Fruit fly (Drosophila melanogaster) whole organism, embryonic: ENCODE results near the gene Nagk.
A peak's percentile ranks its signal among the peaks of the same experiment; 100 is the strongest.

Experiments
- CG10543 ChIP-seq: fragments of 200-800 bp; sonication (Bioruptor generic); optimal IDR thresholded peaks from 3 replicates; lab custom pipeline; 2017; ENCODE audit warnings: missing biosample characterization, mild to moderate bottlenecking, missing genetic modification characterization, moderate library complexity
- CG11504 ChIP-seq: fragments of 200-800 bp; sonication (Bioruptor generic); optimal IDR thresholded peaks from 3 replicates; lab custom pipeline; 2019; ENCODE audit warnings: missing biosample characterization, mild to moderate bottlenecking, missing genetic modification characterization, moderate library complexity
- CG12219 ChIP-seq: fragments of 200-800 bp; sonication (Bioruptor generic); optimal IDR thresholded peaks from 3 replicates; lab custom pipeline; 2018; ENCODE audit warnings: missing biosample characterization, mild to moderate bottlenecking, missing genetic modification characterization
- CG12769 ChIP-seq: fragments of 200-800 bp; sonication (Bioruptor generic); optimal IDR thresholded peaks from 2 replicates; lab custom pipeline; 2019; ENCODE audit warnings: missing biosample characterization, mild to moderate bottlenecking, missing genetic modification characterization, moderate library complexity
- CG13624 ChIP-seq: fragments of 200-800 bp; sonication (Bioruptor generic); optimal IDR thresholded peaks from 2 replicates; lab custom pipeline; 2016; ENCODE audit warnings: missing biosample characterization, missing genetic modification characterization
- CG13894 ChIP-seq: fragments of 200-800 bp; sonication (Bioruptor generic); optimal IDR thresholded peaks from 3 replicates; lab custom pipeline; 2018; ENCODE audit warnings: missing biosample characterization, mild to moderate bottlenecking, missing genetic modification characterization, moderate library complexity
- CG15479 ChIP-seq: fragments of 200-800 bp; sonication (Bioruptor generic); optimal IDR thresholded peaks from 3 replicates; lab custom pipeline; 2019; ENCODE audit warnings: missing biosample characterization, mild to moderate bottlenecking, missing genetic modification characterization, moderate library complexity
- CG1647 ChIP-seq: fragments of 200-800 bp; sonication (Bioruptor generic); optimal IDR thresholded peaks from 3 replicates; lab custom pipeline; 2016; ENCODE audit warnings: missing biosample characterization, missing genetic modification characterization
- CG18476 ChIP-seq: fragments of 200-800 bp; sonication (Bioruptor generic); optimal IDR thresholded peaks from 2 replicates; lab custom pipeline; 2016; ENCODE audit warnings: missing biosample characterization, mild to moderate bottlenecking, missing genetic modification characterization
- CG2712 ChIP-seq: fragments of 200-800 bp; optimal IDR thresholded peaks from 3 replicates; lab custom pipeline; 2019; ENCODE audit warnings: missing biosample characterization, mild to moderate bottlenecking, missing genetic modification characterization, moderate library complexity
- CG3281 ChIP-seq: fragments of 200-800 bp; sonication (Bioruptor generic); optimal IDR thresholded peaks from 3 replicates; lab custom pipeline; 2017; ENCODE audit warnings: missing biosample characterization, mild to moderate bottlenecking, missing genetic modification characterization
- CG4360 ChIP-seq: fragments of 200-800 bp; sonication (Bioruptor generic); IDR thresholded peaks from 2 replicates; pipeline ENCODE4 v1.3.6; 2022; ENCODE audit warnings: missing biosample characterization, missing genetic modification characterization
- CG7745 ChIP-seq: fragments of 200-800 bp; sonication (Bioruptor generic); optimal IDR thresholded peaks from 2 replicates; lab custom pipeline; 2018; ENCODE audit warnings: missing biosample characterization, mild to moderate bottlenecking, missing genetic modification characterization, moderate library complexity
- CG8290 ChIP-seq, 3 experiments: fragments of 200-800 bp; sonication (Bioruptor generic); optimal IDR thresholded peaks; 2 replicates each; lab custom pipeline; 2016 to 2019; ENCODE audit warnings: missing biosample characterization in 3 of 3, missing genetic modification characterization in 3 of 3, mild to moderate bottlenecking in 2 of 3, moderate library complexity in 1 of 3
- CG8478 ChIP-seq: fragments of >200 bp; optimal IDR thresholded peaks from 2 replicates; lab custom pipeline; 2018
- CG8924 ChIP-seq: fragments of 200-800 bp; optimal IDR thresholded peaks from 3 replicates; lab custom pipeline; 2019; ENCODE audit warnings: missing biosample characterization, mild to moderate bottlenecking, missing genetic modification characterization, moderate library complexity
- CG9437 ChIP-seq: fragments of 200-800 bp; sonication (Bioruptor generic); optimal IDR thresholded peaks from 2 replicates; lab custom pipeline; 2018; ENCODE audit warnings: missing biosample characterization, mild to moderate bottlenecking, missing genetic modification characterization
- Deaf1 ChIP-seq: fragments of 200-800 bp; optimal IDR thresholded peaks from 3 replicates; lab custom pipeline; 2019; ENCODE audit warnings: missing biosample characterization, mild to moderate bottlenecking, missing genetic modification characterization, moderate library complexity
- E2f1 ChIP-seq: fragments of 200-800 bp; sonication (Bioruptor generic); IDR thresholded peaks from 2 replicates; pipeline ENCODE4 v1.3.6; 2022; ENCODE audit warnings: missing biosample characterization, missing genetic modification characterization
- HLHmδ ChIP-seq: fragments of 200-800 bp; sonication (Bioruptor generic); optimal IDR thresholded peaks from 2 replicates; lab custom pipeline; 2018; ENCODE audit warnings: missing biosample characterization, mild to moderate bottlenecking, missing genetic modification characterization, moderate library complexity
- HmgZ ChIP-seq: fragments of 200-800 bp; sonication (Bioruptor generic); optimal IDR thresholded peaks from 2 replicates; lab custom pipeline; 2018; ENCODE audit warnings: missing biosample characterization, mild to moderate bottlenecking, missing genetic modification characterization
- Hmr ChIP-seq: fragments of 200-800 bp; sonication (Bioruptor generic); optimal IDR thresholded peaks from 3 replicates; lab custom pipeline; 2017; ENCODE audit warnings: mild to moderate bottlenecking, missing biosample characterization, missing genetic modification reagents, missing genetic modification characterization
- Jarid2 ChIP-seq: fragments of 200-800 bp; sonication (Bioruptor generic); optimal IDR thresholded peaks from 3 replicates; lab custom pipeline; 2017; ENCODE audit warnings: mild to moderate bottlenecking, missing biosample characterization, missing genetic modification reagents, missing genetic modification characterization
- Meics ChIP-seq: fragments of 200-800 bp; sonication (Bioruptor generic); optimal IDR thresholded peaks from 2 replicates; lab custom pipeline; 2017; ENCODE audit warnings: missing biosample characterization, mild to moderate bottlenecking, missing genetic modification characterization
- NC2β ChIP-seq: fragments of 200-800 bp; sonication (Bioruptor generic); optimal IDR thresholded peaks from 2 replicates; lab custom pipeline; 2016; ENCODE audit warnings: missing biosample characterization, missing genetic modification characterization
- Nf-YC ChIP-seq: fragments of 200-800 bp; optimal IDR thresholded peaks from 3 replicates; lab custom pipeline; 2019; ENCODE audit warnings: missing biosample characterization, mild to moderate bottlenecking, missing genetic modification characterization, moderate library complexity
- crp ChIP-seq, 2 experiments: fragments of 200-800 bp; sonication (Bioruptor generic); optimal IDR thresholded peaks; 2 replicates in 1 of 2; 3 replicates in 1 of 2; lab custom pipeline; 2017; ENCODE audit warnings: missing biosample characterization in 2 of 2, missing genetic modification characterization in 2 of 2, mild to moderate bottlenecking in 1 of 2, moderate library complexity in 1 of 2
- dati ChIP-seq: fragments of 200-800 bp; sonication (Bioruptor generic); IDR thresholded peaks from 2 replicates; pipeline ENCODE4 v1.3.6; 2022; ENCODE audit warnings: missing biosample characterization, missing genetic modification characterization
- esg ChIP-seq: fragments of 200-800 bp; sonication (Bioruptor generic); conservative IDR thresholded peaks from 2 replicates; pipeline ENCODE4 v1.3.6; 2022; ENCODE audit warnings: missing biosample characterization, missing genetic modification characterization
- ewg ChIP-seq: fragments of 200-800 bp; sonication (Bioruptor generic); optimal IDR thresholded peaks from 3 replicates; lab custom pipeline; 2017; ENCODE audit warnings: mild to moderate bottlenecking, missing biosample characterization, missing genetic modification reagents, missing genetic modification characterization
- fu2 ChIP-seq: fragments of 200-800 bp; sonication (Bioruptor generic); optimal IDR thresholded peaks from 2 replicates; lab custom pipeline; 2016; ENCODE audit warnings: missing biosample characterization, missing genetic modification characterization
- gcm2 ChIP-seq: fragments of 200-800 bp; sonication (Bioruptor generic); optimal IDR thresholded peaks from 2 replicates; lab custom pipeline; 2016; ENCODE audit warnings: missing biosample characterization, missing genetic modification characterization
- grau ChIP-seq: fragments of 200-800 bp; optimal IDR thresholded peaks from 3 replicates; lab custom pipeline; 2019; ENCODE audit warnings: missing biosample characterization, mild to moderate bottlenecking, missing genetic modification characterization, moderate library complexity
- gro ChIP-seq: fragments of 200-800 bp; sonication (Bioruptor generic); optimal IDR thresholded peaks from 2 replicates; lab custom pipeline; 2016; ENCODE audit warnings: missing biosample characterization, missing genetic modification characterization
- hkb ChIP-seq, 2 experiments: fragments of 200-800 bp in 1 of 2; fragments of >200 bp in 1 of 2; sonication (Bioruptor generic) in 1 of 2; IDR thresholded peaks in 1 of 2; optimal IDR thresholded peaks in 1 of 2; 2 replicates each; pipeline versions ENCODE4 v1.3.6 to Lab custom; 2017 to 2022; ENCODE audit warnings: missing biosample characterization in 1 of 2, missing genetic modification characterization in 1 of 2
- insv ChIP-seq, 2 experiments: fragments of 200-800 bp; sonication (Bioruptor generic); optimal IDR thresholded peaks; 3 replicates each; lab custom pipeline; 2016 to 2018; ENCODE audit warnings: missing biosample characterization in 2 of 2, missing genetic modification characterization in 2 of 2
- jumu ChIP-seq: fragments of 200-800 bp; sonication (Bioruptor generic); optimal IDR thresholded peaks from 3 replicates; lab custom pipeline; 2016; ENCODE audit warnings: missing biosample characterization, missing genetic modification characterization
- lab ChIP-seq: fragments of 200-800 bp; sonication (Bioruptor generic); optimal IDR thresholded peaks from 3 replicates; lab custom pipeline; 2017; ENCODE audit warnings: missing biosample characterization, missing genetic modification characterization, mild to moderate bottlenecking, moderate library complexity, missing genetic modification reagents
- lilli ChIP-seq: fragments of 200-800 bp; sonication (Bioruptor generic); optimal IDR thresholded peaks from 3 replicates; lab custom pipeline; 2016; ENCODE audit warnings: missing biosample characterization, missing genetic modification characterization
- mirr ChIP-seq: fragments of 200-800 bp; sonication (Bioruptor generic); optimal IDR thresholded peaks from 3 replicates; lab custom pipeline; 2018; ENCODE audit warnings: missing biosample characterization, mild to moderate bottlenecking, missing genetic modification characterization
- nerfin-1 ChIP-seq: fragments of 200-800 bp; sonication (Bioruptor generic); optimal IDR thresholded peaks from 3 replicates; lab custom pipeline; 2019; ENCODE audit warnings: missing biosample characterization, mild to moderate bottlenecking, missing genetic modification characterization, moderate library complexity
- pfk ChIP-seq: fragments of 200-800 bp; sonication (Bioruptor generic); optimal IDR thresholded peaks from 2 replicates; lab custom pipeline; 2018; ENCODE audit warnings: missing biosample characterization, mild to moderate bottlenecking, missing genetic modification characterization, moderate library complexity
- ro ChIP-seq: fragments of 200-800 bp; sonication (Bioruptor generic); IDR thresholded peaks from 2 replicates; pipeline ENCODE4 v1.3.6; 2022; ENCODE audit warnings: missing biosample characterization, missing genetic modification characterization
- sd ChIP-seq: fragments of 200-800 bp; sonication (Bioruptor generic); optimal IDR thresholded peaks from 3 replicates; lab custom pipeline; 2018; ENCODE audit warnings: missing biosample characterization, mild to moderate bottlenecking, missing genetic modification characterization, moderate library complexity
- stc ChIP-seq: fragments of 200-800 bp; sonication (Bioruptor generic); IDR thresholded peaks from 2 replicates; pipeline ENCODE4 v1.3.6; 2022; ENCODE audit warnings: missing biosample characterization, missing genetic modification characterization
- sug ChIP-seq: fragments of 200-800 bp; optimal IDR thresholded peaks from 2 replicates; lab custom pipeline; 2019; ENCODE audit warnings: missing biosample characterization, mild to moderate bottlenecking, missing genetic modification characterization, moderate library complexity
- tin ChIP-seq: fragments of 200-800 bp; sonication (Bioruptor generic); optimal IDR thresholded peaks from 3 replicates; lab custom pipeline; 2016; ENCODE audit warnings: missing biosample characterization, missing genetic modification characterization
- trh ChIP-seq: fragments of 200-800 bp; sonication (Bioruptor generic); optimal IDR thresholded peaks from 2 replicates; lab custom pipeline; 2016; ENCODE audit warnings: missing biosample characterization, missing genetic modification characterization

Gene Nagk

dm6 chr3R:15290642-15291118 lies 52.4 kb downstream of the Nagk start, which contains the start of gene CG45218 (continued):
- no peak for TF ChIP-seq CG11504 (tag; lab: Kevin White, UChicago)
- TF ChIP-seq stc (GFP tag; lab: Robert Waterston, UW), result no peak
- TF ChIP-seq Nf-YC (tag; lab: Kevin White, UChicago), result peak; percentile 65
- TF ChIP-seq trh (GFP tag; lab: Kevin White, UChicago), result no peak
- TF ChIP-seq NC2β (GFP tag; lab: Kevin White, UChicago), result no peak
- TF ChIP-seq CG13894 (tag; lab: Kevin White, UChicago), result peak; percentile 32
- peak; percentile 0 for TF ChIP-seq lilli
- TF ChIP-seq gcm2 (GFP tag; lab: Kevin White, UChicago), result peak; percentile 12
- no peak for TF ChIP-seq fu2 (GFP tag; lab: Kevin White, UChicago)
- peak; percentile 39 for TF ChIP-seq CG10543 (GFP tag; lab: Kevin White, UChicago)
- TF ChIP-seq Hmr (GFP tag; lab: Kevin White, UChicago), result no peak
- TF ChIP-seq CG13624 (GFP tag; lab: Kevin White, UChicago), result no peak
- TF ChIP-seq jumu (GFP tag; lab: Kevin White, UChicago), result peak; percentile 0
- TF ChIP-seq esg (GFP tag; lab: Robert Waterston, UW), result no peak
- TF ChIP-seq nerfin-1 (tag; lab: Kevin White, UChicago), result no peak
- peak; percentile 5 for TF ChIP-seq grau
- no peak for TF ChIP-seq dati (GFP tag; lab: Robert Waterston, UW)
- no peak for TF ChIP-seq E2f1 (GFP tag; lab: Robert Waterston, UW)
- peak; percentile 13 for TF ChIP-seq pfk (GFP tag; lab: Kevin White, UChicago)
- peak; percentile 4 for TF ChIP-seq CG3281 (GFP tag; lab: Kevin White, UChicago)
- TF ChIP-seq CG7745 (tag; lab: Kevin White, UChicago), result peak; percentile 18
- peak; percentile 28 for TF ChIP-seq ewg (GFP tag; lab: Kevin White, UChicago)
- TF ChIP-seq CG9437, result peak; percentile 72
- TF ChIP-seq CG4360 (GFP tag; lab: Robert Waterston, UW), result no peak
- TF ChIP-seq sug (tag; lab: Kevin White, UChicago), result peak; percentile 4
- peak; percentile 62 for TF ChIP-seq mirr (GFP tag; lab: Kevin White, UChicago)
- TF ChIP-seq tin (GFP tag; lab: Kevin White, UChicago), result no peak
- TF ChIP-seq CG8924 (tag; lab: Kevin White, UChicago), result peak; percentile 42
- peak; percentile 53 for TF ChIP-seq HLHmδ (GFP tag; lab: Kevin White, UChicago)
- peak; percentile 51 for TF ChIP-seq CG12769 (tag; lab: Kevin White, UChicago)
- peak; percentile 44 for TF ChIP-seq CG15479 (GFP tag; lab: Kevin White, UChicago)
- peak; percentile 98 for TF ChIP-seq sd
- no peak for TF ChIP-seq ro (GFP tag; lab: Robert Waterston, UW)
- TF ChIP-seq CG12219 (GFP tag; lab: Kevin White, UChicago), result no peak
- TF ChIP-seq hkb (optimal IDR thresholded peaks at IDR 0.05; lab: Kevin White, UChicago), result no peak
- TF ChIP-seq hkb (GFP tag; IDR thresholded peaks at IDR 0.05; lab: Robert Waterston, UW), result no peak
- peak; percentile 64 for TF ChIP-seq CG8478 (lab: Kevin White, UChicago)
- TF ChIP-seq Deaf1 (tag; lab: Kevin White, UChicago), result peak; percentile 46
- TF ChIP-seq Jarid2 (GFP tag; lab: Kevin White, UChicago), result peak; percentile 54
- TF ChIP-seq Meics (GFP tag; lab: Kevin White, UChicago), result no peak
- TF ChIP-seq CG8290 (GFP tag; optimal IDR thresholded peaks at IDR 0.05; lab: Kevin White, UChicago), result no peak
- TF ChIP-seq CG8290 (tag; optimal IDR thresholded peaks at IDR 0.05; lab: Kevin White, UChicago), result peak in 1 of 2 experiments; percentile 35
- peak in 1 of 2 experiments; percentile 24 for TF ChIP-seq insv (GFP tag; optimal IDR thresholded peaks at IDR 0.05; lab: Kevin White, UChicago)
- peak; percentile 50 for TF ChIP-seq HmgZ (tag; lab: Kevin White, UChicago)
- TF ChIP-seq CG1647 (GFP tag; lab: Kevin White, UChicago), result no peak
- no peak for TF ChIP-seq CG18476
- TF ChIP-seq CG2712 (tag; lab: Kevin White, UChicago), result no peak
- TF ChIP-seq crp (GFP tag; optimal IDR thresholded peaks at IDR 0.05; lab: Kevin White, UChicago), result no peak
- peak; percentile 14 for TF ChIP-seq gro (GFP tag; lab: Kevin White, UChicago)
- TF ChIP-seq lab (GFP tag; lab: Kevin White, UChicago), result peak; percentile 39
